Worm (Caenorhabditis elegans) whole organism, mixed stage, embryonic: Measurements from ENCODE around the gene F19C7.8.

Experiments used
- blmp-1 ChIP-seq: fragments of 150-350 bp; optimal IDR thresholded peaks from 2 replicates; lab custom pipeline; 2014; ENCODE audit warnings: missing biosample characterization, missing genetic modification characterization
- ceh-83 ChIP-seq: fragments of 200-800 bp; sonication (Bioruptor generic); optimal IDR thresholded peaks from 2 replicates; lab custom pipeline; 2018; ENCODE audit warnings: mild to moderate bottlenecking, missing genetic modification characterization, missing compliant biosample characterization
- ces-1 ChIP-seq: fragments of 150-350 bp; optimal IDR thresholded peaks from 2 replicates; lab custom pipeline; 2014; ENCODE audit warnings: missing biosample characterization, missing genetic modification reagents, missing genetic modification characterization
- mep-1 ChIP-seq: fragments of 150-350 bp; optimal IDR thresholded peaks from 2 replicates; lab custom pipeline; 2017; ENCODE audit warnings: missing biosample characterization, missing genetic modification reagents, missing genetic modification characterization, inconsistent platforms
- nhr-28 ChIP-seq: fragments of 150-350 bp; optimal IDR thresholded peaks from 2 replicates; lab custom pipeline; 2014; ENCODE audit warnings: missing biosample characterization, missing genetic modification characterization
- pha-4 ChIP-seq: fragments of 150-350 bp; optimal IDR thresholded peaks from 2 replicates; lab custom pipeline; 2018; ENCODE audit warnings: missing biosample characterization, missing genetic modification reagents, missing genetic modification characterization

DNA sequence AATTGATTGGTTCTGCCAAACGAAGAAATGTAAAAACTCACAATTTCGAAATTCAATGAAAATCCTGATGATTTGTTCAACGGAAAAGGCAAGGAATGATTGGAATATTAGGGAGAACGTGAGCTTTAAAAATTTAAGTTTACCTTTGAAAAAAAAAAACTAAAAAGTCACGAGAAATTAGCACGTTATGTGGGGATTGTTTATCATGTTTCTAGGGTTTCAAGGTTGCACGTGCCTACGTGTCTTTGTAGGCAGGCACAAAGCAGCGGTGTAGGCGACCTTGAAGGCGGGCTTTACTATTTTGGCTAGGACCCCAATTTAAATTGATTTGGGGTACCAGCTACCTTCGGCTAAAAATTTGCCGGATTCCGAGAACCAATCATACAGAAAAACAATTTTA is 70.6 kb downstream of the F19C7.8 start, which contains the start of gene F28E10.4:
- no peak for TF ChIP-seq nhr-28 (tag; lab: Kevin White, UChicago)
- TF ChIP-seq ces-1 (GFP tag; lab: Kevin White, UChicago), result no peak
- TF ChIP-seq mep-1 (tag; lab: Kevin White, UChicago), result no peak
- TF ChIP-seq ceh-83 (GFP tag; lab: Kevin White, UChicago), result no peak
- TF ChIP-seq blmp-1 (tag; lab: Kevin White, UChicago), result no peak
- TF ChIP-seq pha-4 (tag; lab: Kevin White, UChicago), result no peak
